Fruit fly (Drosophila melanogaster): ENCODE measurements around the gene Gos28.

Gos28 gene

DNA sequence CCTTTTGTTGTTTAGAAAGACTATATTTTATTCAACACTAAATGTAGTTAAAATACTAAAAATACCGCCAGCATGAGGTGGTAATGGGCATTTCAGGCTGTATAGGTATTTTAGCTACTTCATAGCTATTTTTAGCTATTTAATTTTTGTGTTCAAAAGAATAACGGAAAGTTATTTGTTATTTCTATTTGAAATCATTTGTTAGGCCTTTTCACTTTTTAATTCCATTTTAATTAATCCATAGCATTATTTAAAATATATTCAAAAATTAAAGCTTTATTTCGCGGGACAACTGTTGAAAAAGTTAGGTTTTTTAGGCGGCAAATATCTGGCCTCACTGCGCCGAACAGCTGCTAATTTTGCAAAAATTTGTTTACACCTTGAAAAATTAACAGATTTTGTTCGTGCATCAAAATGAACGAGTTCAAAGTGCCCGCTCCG lies 14.0 kb downstream of the Gos28 start, which contains the start of the genes dind and CG7706:
Gene dind (minus strand): TSS at position 40 of the 441 bp plus-strand sequence.
Gene CG7706 (plus strand): TSS at position 319 of the 441 bp plus-strand sequence.
- TF ChIP-seq tai (GFP tag; optimal IDR thresholded peaks at IDR 0.05) (no peak), Myc (optimal IDR thresholded peaks at IDR 0.05) (peak; percentile 80)

DNA sequence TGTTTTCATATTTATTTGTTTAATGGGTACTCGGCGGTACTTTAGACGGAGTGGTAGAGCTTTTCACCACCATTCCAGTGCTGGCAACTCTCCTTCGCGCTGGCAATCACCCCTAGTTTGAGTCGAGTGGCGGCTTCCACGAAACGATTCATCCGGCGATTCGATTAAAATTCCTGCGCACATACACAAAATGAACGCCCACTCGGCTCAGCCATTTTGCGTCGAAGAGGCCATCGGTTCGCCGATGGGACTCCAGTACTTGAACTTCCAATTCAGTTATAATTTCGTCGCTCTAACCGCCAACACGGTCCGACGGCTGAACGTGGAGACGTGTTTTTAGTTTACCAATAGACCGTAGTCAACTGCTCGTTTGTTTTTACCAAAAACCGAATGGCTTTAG lies 16.8 kb downstream of the Gos28 start, which contains the start of the genes CG46318 and ChT:
Gene CG46318 (plus strand): TSS at position 273 of the 400 bp plus-strand sequence.
Gene ChT (plus strand): TSS at position 273 of the 400 bp plus-strand sequence.
- TF ChIP-seq Dfd (GFP tag; optimal IDR thresholded peaks at IDR 0.05) = no peak
- TF ChIP-seq usp (GFP tag; optimal IDR thresholded peaks at IDR 0.05) = no peak
- no peak for TF ChIP-seq pan (optimal IDR thresholded peaks at IDR 0.05)
- TF ChIP-seq CG9705 (GFP tag; optimal IDR thresholded peaks at IDR 0.05) = no peak
- TF ChIP-seq woc (GFP tag; optimal IDR thresholded peaks at IDR 0.05) = no peak
- no peak for TF ChIP-seq Hr78 (GFP tag; optimal IDR thresholded peaks at IDR 0.05)
- TF ChIP-seq N (GFP tag; optimal IDR thresholded peaks at IDR 0.05) = no peak
- no peak for TF ChIP-seq psq (GFP tag; optimal IDR thresholded peaks at IDR 0.05)
- TF ChIP-seq Mio (GFP tag; optimal IDR thresholded peaks at IDR 0.05) = no peak
- no peak for TF ChIP-seq fru (GFP tag; optimal IDR thresholded peaks at IDR 0.05)
- TF ChIP-seq br (GFP tag; optimal IDR thresholded peaks at IDR 0.05) = no peak
- no peak for TF ChIP-seq HLH106 (tag; optimal IDR thresholded peaks at IDR 0.05)
- TF ChIP-seq Vsx2 (GFP tag; optimal IDR thresholded peaks at IDR 0.05; ENCODE audit: partially characterized antibody) = no peak
- TF ChIP-seq Jra (GFP tag; optimal IDR thresholded peaks at IDR 0.05) = no peak
- no peak for TF ChIP-seq CrebA (GFP tag; optimal IDR thresholded peaks at IDR 0.05; ENCODE audit: borderline replicate concordance)
- no peak for TF ChIP-seq sv (GFP tag; optimal IDR thresholded peaks at IDR 0.05)
- no peak for TF ChIP-seq OdsH (GFP tag; optimal IDR thresholded peaks at IDR 0.05)
- no peak for TF ChIP-seq dsf (GFP tag; optimal IDR thresholded peaks at IDR 0.05; ENCODE audit: borderline replicate concordance)

DNA sequence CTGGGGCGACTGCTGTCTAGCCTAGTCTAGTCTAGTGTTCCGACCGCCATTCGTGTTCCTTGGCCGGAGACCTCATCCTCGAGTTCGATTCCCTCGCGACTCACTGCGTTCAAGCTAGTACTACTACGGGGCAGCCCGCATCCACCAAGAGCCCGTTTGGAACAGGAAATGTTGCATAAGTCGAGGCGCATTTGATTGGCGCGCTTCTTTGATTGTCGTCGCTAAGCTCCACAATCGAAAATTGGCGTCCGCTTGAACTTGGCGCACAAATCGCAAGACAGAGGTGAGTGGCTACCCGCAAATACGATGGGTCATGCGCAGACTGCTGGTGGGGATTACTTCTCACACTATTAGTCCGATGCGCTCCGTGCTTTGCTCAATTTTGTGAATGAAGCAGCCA lies 17.5 kb downstream of the Gos28 start:
- TF ChIP-seq sv (GFP tag; optimal IDR thresholded peaks at IDR 0.05) (no peak), Dif (GFP tag; optimal IDR thresholded peaks at IDR 0.05; ENCODE audit: partially characterized antibody) (no peak), dl (GFP tag; optimal IDR thresholded peaks at IDR 0.05; ENCODE audit: insufficient read depth in 1 of 2, partially characterized antibody in 2 of 2) (no peak), tai (GFP tag; optimal IDR thresholded peaks at IDR 0.05) (no peak), Hnf4 (GFP tag; optimal IDR thresholded peaks at IDR 0.05) (no peak), Myc (optimal IDR thresholded peaks at IDR 0.05) (no peak), dmrt93B (GFP tag; optimal IDR thresholded peaks at IDR 0.05) (no peak), CG9705 (GFP tag; optimal IDR thresholded peaks at IDR 0.05) (no peak), Mio (GFP tag; optimal IDR thresholded peaks at IDR 0.05) (no peak), usp (GFP tag; optimal IDR thresholded peaks at IDR 0.05) (no peak), Dfd (GFP tag; optimal IDR thresholded peaks at IDR 0.05) (no peak), ey (GFP tag; optimal IDR thresholded peaks at IDR 0.05) (no peak), foxo (GFP tag; optimal IDR thresholded peaks at IDR 0.05) (no peak), woc (GFP tag; optimal IDR thresholded peaks at IDR 0.05) (no peak), pan (optimal IDR thresholded peaks at IDR 0.05) (no peak)

DNA sequence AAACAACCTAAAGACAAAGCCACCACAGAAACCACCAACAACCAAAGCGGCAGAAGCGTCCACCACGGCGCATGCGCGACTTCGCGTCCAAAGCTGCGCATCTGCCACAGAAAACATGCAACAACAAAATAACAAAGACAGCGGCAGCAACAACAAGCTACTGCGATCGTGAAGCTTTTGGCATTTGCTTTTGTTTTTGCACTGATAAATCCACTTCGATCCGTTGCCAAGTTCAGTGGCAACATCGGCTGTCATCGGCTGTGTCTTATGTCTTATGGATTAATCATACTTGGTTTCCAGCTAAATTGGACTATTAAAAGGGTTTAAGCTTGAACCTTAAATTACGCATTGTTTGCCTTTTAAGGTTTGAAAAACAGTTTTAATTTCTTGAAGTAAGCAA lies 29.1 kb downstream of the Gos28 start, which contains the start of gene Muc91C:
Gene Muc91C (minus strand): TSS at position 101 of the 400 bp plus-strand sequence.
- no peak for TF ChIP-seq Hr83 (GFP tag; optimal IDR thresholded peaks at IDR 0.05; ENCODE audit: poor library complexity, severe bottlenecking)
- no peak for TF ChIP-seq Hnf4 (GFP tag; optimal IDR thresholded peaks at IDR 0.05)
- no peak for TF ChIP-seq Rel (GFP tag; optimal IDR thresholded peaks at IDR 0.05)
- TF ChIP-seq Rel (tag; optimal IDR thresholded peaks at IDR 0.05) = no peak
- no peak for TF ChIP-seq rgr (GFP tag; optimal IDR thresholded peaks at IDR 0.05)
- TF ChIP-seq Jra (GFP tag; optimal IDR thresholded peaks at IDR 0.05) = no peak
- TF ChIP-seq Hr78 (GFP tag; optimal IDR thresholded peaks at IDR 0.05) = no peak
- no peak for TF ChIP-seq fru (GFP tag; optimal IDR thresholded peaks at IDR 0.05)
- TF ChIP-seq ey (GFP tag; optimal IDR thresholded peaks at IDR 0.05) = no peak
- no peak for TF ChIP-seq Vsx2 (GFP tag; optimal IDR thresholded peaks at IDR 0.05; ENCODE audit: partially characterized antibody)
- TF ChIP-seq dmrt93B (GFP tag; optimal IDR thresholded peaks at IDR 0.05) = no peak
- no peak for TF ChIP-seq sv (GFP tag; optimal IDR thresholded peaks at IDR 0.05)
- no peak for TF ChIP-seq tai (GFP tag; optimal IDR thresholded peaks at IDR 0.05)
- TF ChIP-seq sage (GFP tag; optimal IDR thresholded peaks at IDR 0.05) = no peak
- no peak for TF ChIP-seq h (GFP tag; optimal IDR thresholded peaks at IDR 0.05)
- TF ChIP-seq foxo (GFP tag; optimal IDR thresholded peaks at IDR 0.05) = no peak
- TF ChIP-seq lola (GFP tag; optimal IDR thresholded peaks at IDR 0.05) = no peak
- no peak for TF ChIP-seq Myc (optimal IDR thresholded peaks at IDR 0.05)
